Worm (Caenorhabditis elegans) whole organism, L4 larva: ENCODE results near the gene F19B2.6.

Source experiments
- dpl-1 ChIP-seq: fragments of 150-350 bp; optimal IDR thresholded peaks from 2 replicates; lab custom pipeline; 2014; ENCODE audit warnings: missing biosample characterization, missing genetic modification reagents, missing genetic modification characterization
- egl-27 ChIP-seq: sonication (generic microtip); optimal IDR thresholded peaks from 3 replicates; lab custom pipeline; 2017; ENCODE audit warnings: missing biosample characterization, missing genetic modification reagents, missing genetic modification characterization
- fos-1 ChIP-seq: fragments of 150-350 bp; optimal IDR thresholded peaks from 2 replicates; lab custom pipeline; 2014; ENCODE audit warnings: missing biosample characterization, missing genetic modification characterization
- hlh-11 ChIP-seq: fragments of 200-800 bp; sonication (Bioruptor generic); optimal IDR thresholded peaks from 2 replicates; lab custom pipeline; 2018; ENCODE audit warnings: mild to moderate bottlenecking, missing genetic modification characterization, missing compliant biosample characterization
- lin-38 ChIP-seq: fragments of 200-800 bp; sonication (Bioruptor generic); IDR thresholded peaks from 2 replicates; pipeline ENCODE4 v1.3.6; 2022; ENCODE audit warnings: missing genetic modification reagents, missing genetic modification characterization, missing compliant biosample characterization
- mdt-29 ChIP-seq: fragments of 200-800 bp; sonication (Bioruptor generic); IDR thresholded peaks from 2 replicates; pipeline ENCODE4 v1.3.6; 2022; ENCODE audit warnings: missing genetic modification reagents, missing genetic modification characterization, missing compliant biosample characterization
- nhr-25 ChIP-seq: sonication (generic microtip); optimal IDR thresholded peaks from 2 replicates; lab custom pipeline; 2017; ENCODE audit warnings: missing genetic modification characterization, mild to moderate bottlenecking, missing compliant biosample characterization, antibody characterized with exemption, moderate library complexity, borderline replicate concordance; ENCODE audit not compliant: insufficient read depth
- nhr-76 ChIP-seq: fragments of 150-350 bp; optimal IDR thresholded peaks from 2 replicates; lab custom pipeline; 2014; ENCODE audit warnings: missing biosample characterization, missing genetic modification characterization
- pqm-1 ChIP-seq: sonication (generic microtip); optimal IDR thresholded peaks from 2 replicates; lab custom pipeline; 2017; ENCODE audit warnings: missing biosample characterization, missing genetic modification characterization

- TF ChIP-seq dpl-1 (GFP tag; lab: Kevin White, UChicago) = no peak
- TF ChIP-seq hlh-11 (tag; lab: Kevin White, UChicago) = peak; percentile 54
- TF ChIP-seq fos-1 (tag; lab: Kevin White, UChicago) = no peak
- TF ChIP-seq nhr-76 = no peak
- no peak for TF ChIP-seq mdt-29 (GFP tag; lab: Robert Waterston, UW)
- TF ChIP-seq nhr-25 (tag; lab: Kevin White, UChicago) = no peak
- peak; percentile 98 for TF ChIP-seq pqm-1
- no peak for TF ChIP-seq egl-27 (tag; lab: Kevin White, UChicago)
- TF ChIP-seq lin-38 (GFP tag; lab: Robert Waterston, UW) = no peak
Measured at ce11 chrV:20147662-20148245, 10.6 kb upstream of the F19B2.6 start, which contains the start of gene Y113G7A.13.
